In genomic region chr2L:12010877-12011666, dm6 we compare ENCODE assay signal across 1 fruit fly cellular context.
TF ChIP-seq lines count a peak whose summit lies in the region.

No protein-coding gene starts in this region.

TF ChIP-seq in whole organism, embryonic, 481 proteins besides CTCF, POLR2A, EP300 and RAD21 (continued from another document and continues in another):
- TF ChIP-seq gsb (GFP tag; IDR thresholded peaks at IDR 0.05; lab: Robert Waterston, UW): no peak
- no peak for TF ChIP-seq pfk (GFP tag; optimal IDR thresholded peaks at IDR 0.05; lab: Kevin White, UChicago)
- TF ChIP-seq CG13624 (GFP tag; optimal IDR thresholded peaks at IDR 0.05; lab: Kevin White, UChicago): peak; percentile 16
- TF ChIP-seq Mrtf (GFP tag; IDR thresholded peaks at IDR 0.05; lab: Robert Waterston, UW): no peak
- no peak for TF ChIP-seq Sry-β (GFP tag; optimal IDR thresholded peaks at IDR 0.05; lab: Kevin White, UChicago)
- TF ChIP-seq CG15601 (tag; optimal IDR thresholded peaks at IDR 0.05; lab: Kevin White, UChicago): no peak
- TF ChIP-seq Doc2 (GFP tag; IDR thresholded peaks at IDR 0.05; lab: Robert Waterston, UW): no peak
- TF ChIP-seq CG15073 (GFP tag; optimal IDR thresholded peaks at IDR 0.05; lab: Kevin White, UChicago): peak; percentile 36
- TF ChIP-seq CG16779 (GFP tag; IDR thresholded peaks at IDR 0.05; lab: Robert Waterston, UW): no peak
- no peak for TF ChIP-seq psq (GFP tag; optimal IDR thresholded peaks at IDR 0.05; lab: Kevin White, UChicago)
- peak; percentile 94 for TF ChIP-seq CG30403 (GFP tag; optimal IDR thresholded peaks at IDR 0.05; lab: Kevin White, UChicago)
- TF ChIP-seq CG10654 (GFP tag; optimal IDR thresholded peaks at IDR 0.05; lab: Kevin White, UChicago): peak; percentile 90
- TF ChIP-seq CG12071 (GFP tag; optimal IDR thresholded peaks at IDR 0.05; lab: Kevin White, UChicago): peak; percentile 76
- no peak for TF ChIP-seq kni (GFP tag; optimal IDR thresholded peaks at IDR 0.05; lab: Kevin White, UChicago)
- TF ChIP-seq CG11247 (GFP tag; IDR thresholded peaks at IDR 0.05; lab: Robert Waterston, UW): no peak
- peak; percentile 80 for TF ChIP-seq trem (tag; optimal IDR thresholded peaks at IDR 0.05; lab: Kevin White, UChicago)
- peak; percentile 93 for TF ChIP-seq CG2120 (GFP tag; optimal IDR thresholded peaks at IDR 0.05; lab: Kevin White, UChicago)
- TF ChIP-seq CG8765 (GFP tag; IDR thresholded peaks at IDR 0.05; lab: Robert Waterston, UW): no peak
- peak; percentile 68 for TF ChIP-seq CG17568 (GFP tag; optimal IDR thresholded peaks at IDR 0.05; lab: Kevin White, UChicago)
- TF ChIP-seq ssp (GFP tag; IDR thresholded peaks at IDR 0.05; lab: Robert Waterston, UW): no peak
- peak; percentile 93 for TF ChIP-seq CG10543 (GFP tag; optimal IDR thresholded peaks at IDR 0.05; lab: Kevin White, UChicago)
- no peak for TF ChIP-seq jigr1 (GFP tag; IDR thresholded peaks at IDR 0.05; lab: Robert Waterston, UW)
- peak; percentile 85 for TF ChIP-seq tin (GFP tag; optimal IDR thresholded peaks at IDR 0.05; lab: Kevin White, UChicago)
- TF ChIP-seq CG13894 (tag; optimal IDR thresholded peaks at IDR 0.05; lab: Kevin White, UChicago): peak; percentile 88
- TF ChIP-seq Camta (GFP tag; optimal IDR thresholded peaks at IDR 0.05; lab: Kevin White, UChicago): peak; percentile 39
- peak; percentile 34 for TF ChIP-seq Mes4 (GFP tag; optimal IDR thresholded peaks at IDR 0.05; lab: Kevin White, UChicago)
- peak; percentile 95 for TF ChIP-seq NfI (GFP tag; optimal IDR thresholded peaks at IDR 0.05; lab: Kevin White, UChicago)
- TF ChIP-seq Fer2 (tag; optimal IDR thresholded peaks at IDR 0.05; lab: Kevin White, UChicago): peak; percentile 92
- peak; percentile 93 for TF ChIP-seq CG2712 (tag; optimal IDR thresholded peaks at IDR 0.05; lab: Kevin White, UChicago)
- TF ChIP-seq unpg (GFP tag; optimal IDR thresholded peaks at IDR 0.05; lab: Kevin White, UChicago): peak; percentile 93
- no peak for TF ChIP-seq gcm2 (GFP tag; optimal IDR thresholded peaks at IDR 0.05; lab: Kevin White, UChicago)
- no peak for TF ChIP-seq CG33213 (GFP tag; optimal IDR thresholded peaks at IDR 0.05; lab: Kevin White, UChicago)
- peak; percentile 85 for TF ChIP-seq CG13123 (GFP tag; optimal IDR thresholded peaks at IDR 0.05; lab: Kevin White, UChicago)
- no peak for TF ChIP-seq ham (GFP tag; IDR thresholded peaks at IDR 0.05; lab: Robert Waterston, UW)
- no peak for TF ChIP-seq otp (GFP tag; IDR thresholded peaks at IDR 0.05; lab: Robert Waterston, UW)
- TF ChIP-seq H2.0 (GFP tag; IDR thresholded peaks at IDR 0.05; lab: Robert Waterston, UW): no peak
- TF ChIP-seq CG7839 (tag; optimal IDR thresholded peaks at IDR 0.05; lab: Kevin White, UChicago): peak; percentile 95
- TF ChIP-seq lbe (GFP tag; optimal IDR thresholded peaks at IDR 0.05; lab: Kevin White, UChicago): peak; percentile 63
- no peak for TF ChIP-seq Kr (GFP tag; optimal IDR thresholded peaks at IDR 0.05; lab: Kevin White, UChicago)
- TF ChIP-seq emc (GFP tag; optimal IDR thresholded peaks at IDR 0.05; lab: Kevin White, UChicago): no peak
- TF ChIP-seq br (optimal IDR thresholded peaks at IDR 0.05; lab: Kevin White, UChicago): no peak
- peak; percentile 70 for TF ChIP-seq bab2 (GFP tag; optimal IDR thresholded peaks at IDR 0.05; lab: Kevin White, UChicago)
- no peak for TF ChIP-seq jing (GFP tag; optimal IDR thresholded peaks at IDR 0.05; lab: Kevin White, UChicago)
- peak; percentile 92 for TF ChIP-seq Sox100B (GFP tag; optimal IDR thresholded peaks at IDR 0.05; lab: Kevin White, UChicago)
- no peak for TF ChIP-seq ranshi (GFP tag; IDR thresholded peaks at IDR 0.05; lab: Robert Waterston, UW)
- TF ChIP-seq CG17328 (GFP tag; IDR thresholded peaks at IDR 0.05; lab: Robert Waterston, UW): no peak
- TF ChIP-seq CG1792 (GFP tag; optimal IDR thresholded peaks at IDR 0.05; lab: Kevin White, UChicago): peak; percentile 30
- TF ChIP-seq CG2199 (GFP tag; IDR thresholded peaks at IDR 0.05; lab: Robert Waterston, UW): no peak
- TF ChIP-seq CG17829 (tag; optimal IDR thresholded peaks at IDR 0.05; lab: Kevin White, UChicago): peak; percentile 91
- peak; percentile 62 for TF ChIP-seq disco-r (GFP tag; optimal IDR thresholded peaks at IDR 0.05; lab: Kevin White, UChicago)
- peak; percentile 82 to 91 for TF ChIP-seq dpn (GFP tag; optimal IDR thresholded peaks at IDR 0.05; lab: Kevin White, UChicago)
- no peak for TF ChIP-seq Lim3 (GFP tag; IDR thresholded peaks at IDR 0.05; lab: Robert Waterston, UW)
- TF ChIP-seq yki (optimal IDR thresholded peaks at IDR 0.05; lab: Kevin White, UChicago): no peak
- peak; percentile 87 for TF ChIP-seq CG17385 (GFP tag; optimal IDR thresholded peaks at IDR 0.05; lab: Kevin White, UChicago)
- peak; percentile 89 for TF ChIP-seq HHEX (GFP tag; optimal IDR thresholded peaks at IDR 0.05; lab: Kevin White, UChicago)
- no peak for TF ChIP-seq Stat92E (GFP tag; optimal IDR thresholded peaks at IDR 0.05; lab: Kevin White, UChicago)
- TF ChIP-seq Xrp1 (GFP tag; IDR thresholded peaks at IDR 0.05; lab: Robert Waterston, UW): no peak
- peak; percentile 84 for TF ChIP-seq CG17359 (tag; optimal IDR thresholded peaks at IDR 0.05; lab: Kevin White, UChicago)
- TF ChIP-seq Elba2 (GFP tag; optimal IDR thresholded peaks at IDR 0.05; lab: Kevin White, UChicago): no peak
- TF ChIP-seq gt (GFP tag; IDR thresholded peaks at IDR 0.05; lab: Robert Waterston, UW): no peak
- peak; percentile 38 for TF ChIP-seq CG10462 (GFP tag; optimal IDR thresholded peaks at IDR 0.05; lab: Kevin White, UChicago)
- TF ChIP-seq CG14965 (GFP tag; optimal IDR thresholded peaks at IDR 0.05; lab: Kevin White, UChicago; ENCODE audit: borderline replicate concordance): no peak
- TF ChIP-seq Med (GFP tag; lab: Kevin White, UChicago): peak; percentile 59
- TF ChIP-seq CG17612 (GFP tag; IDR thresholded peaks at IDR 0.05; lab: Robert Waterston, UW): no peak
- TF ChIP-seq CG1602 (GFP tag; optimal IDR thresholded peaks at IDR 0.05; lab: Kevin White, UChicago): peak; percentile 90
- TF ChIP-seq Bteb2 (GFP tag; optimal IDR thresholded peaks at IDR 0.05; lab: Kevin White, UChicago): peak; percentile 77
- TF ChIP-seq CG7556 (GFP tag; optimal IDR thresholded peaks at IDR 0.05; lab: Kevin White, UChicago): peak; percentile 95
- no peak for TF ChIP-seq cas (GFP tag; IDR thresholded peaks at IDR 0.05; lab: Robert Waterston, UW)
- peak; percentile 92 for TF ChIP-seq CrebB (tag; optimal IDR thresholded peaks at IDR 0.05; lab: Kevin White, UChicago)
- no peak for TF ChIP-seq toy (GFP tag; IDR thresholded peaks at IDR 0.05; lab: Robert Waterston, UW)
- no peak for TF ChIP-seq prd (optimal IDR thresholded peaks at IDR 0.05; lab: Kevin White, UChicago)
- no peak for TF ChIP-seq prd (GFP tag; IDR thresholded peaks at IDR 0.05; lab: Robert Waterston, UW)
- TF ChIP-seq wdn (GFP tag; IDR thresholded peaks at IDR 0.05; lab: Robert Waterston, UW): no peak
- peak; percentile 96 for TF ChIP-seq exex (tag; optimal IDR thresholded peaks at IDR 0.05; lab: Kevin White, UChicago)
- TF ChIP-seq hkb (optimal IDR thresholded peaks at IDR 0.05; lab: Kevin White, UChicago): peak; percentile 43
- TF ChIP-seq hkb (GFP tag; IDR thresholded peaks at IDR 0.05; lab: Robert Waterston, UW): no peak
- TF ChIP-seq Sox102F (GFP tag; optimal IDR thresholded peaks at IDR 0.05; lab: Kevin White, UChicago): peak; percentile 86
- TF ChIP-seq CG31441 (GFP tag; IDR thresholded peaks at IDR 0.05; lab: Robert Waterston, UW): no peak
- peak; percentile 91 for TF ChIP-seq mirr (GFP tag; optimal IDR thresholded peaks at IDR 0.05; lab: Kevin White, UChicago)
- no peak for TF ChIP-seq ash1 (GFP tag; optimal IDR thresholded peaks at IDR 0.05; lab: Kevin White, UChicago)
- TF ChIP-seq ttk (GFP tag; IDR thresholded peaks at IDR 0.05; lab: Robert Waterston, UW): no peak
- peak; percentile 93 for TF ChIP-seq Dek (tag; optimal IDR thresholded peaks at IDR 0.05; lab: Kevin White, UChicago)
- TF ChIP-seq odd (GFP tag; optimal IDR thresholded peaks at IDR 0.05; lab: Kevin White, UChicago): peak; percentile 50
- TF ChIP-seq CG8281 (tag; optimal IDR thresholded peaks at IDR 0.05; lab: Kevin White, UChicago): peak; percentile 82
- TF ChIP-seq cwo (GFP tag; optimal IDR thresholded peaks at IDR 0.05; lab: Kevin White, UChicago): peak; percentile 88
- peak; percentile 86 for TF ChIP-seq CG14710 (tag; optimal IDR thresholded peaks at IDR 0.05; lab: Kevin White, UChicago)
- peak; percentile 36 for TF ChIP-seq fd102C (GFP tag; optimal IDR thresholded peaks at IDR 0.05; lab: Kevin White, UChicago)
- TF ChIP-seq Hr3 (GFP tag; optimal IDR thresholded peaks at IDR 0.05; lab: Kevin White, UChicago): peak; percentile 88
- no peak for TF ChIP-seq CG16813 (GFP tag; IDR thresholded peaks at IDR 0.05; lab: Robert Waterston, UW; ENCODE audit: partially characterized antibody)
- TF ChIP-seq Nf-YB (GFP tag; optimal IDR thresholded peaks at IDR 0.05; lab: Kevin White, UChicago): no peak
- TF ChIP-seq Meics (GFP tag; optimal IDR thresholded peaks at IDR 0.05; lab: Kevin White, UChicago): peak; percentile 95
- no peak for TF ChIP-seq ato (GFP tag; IDR thresholded peaks at IDR 0.05; lab: Robert Waterston, UW; ENCODE audit: partially characterized antibody)
- TF ChIP-seq fd96Cb (tag; optimal IDR thresholded peaks at IDR 0.05; lab: Kevin White, UChicago): peak; percentile 89
- peak; percentile 84 for TF ChIP-seq twi (tag; optimal IDR thresholded peaks at IDR 0.05; lab: Kevin White, UChicago)
- TF ChIP-seq dimm (GFP tag; IDR thresholded peaks at IDR 0.05; lab: Robert Waterston, UW): no peak
- TF ChIP-seq CG8944 (GFP tag; optimal IDR thresholded peaks at IDR 0.05; lab: Kevin White, UChicago): peak; percentile 59
- TF ChIP-seq Ets65A (GFP tag; lab: Kevin White, UChicago): peak; percentile 93
- peak; percentile 1 for TF ChIP-seq MESR4 (GFP tag; optimal IDR thresholded peaks at IDR 0.05; lab: Kevin White, UChicago)
- TF ChIP-seq Adf1 (GFP tag; IDR thresholded peaks at IDR 0.05; lab: Robert Waterston, UW): no peak
- peak; percentile 96 for TF ChIP-seq CG18599 (GFP tag; optimal IDR thresholded peaks at IDR 0.05; lab: Kevin White, UChicago)
- peak; percentile 45 for TF ChIP-seq dm (GFP tag; optimal IDR thresholded peaks at IDR 0.05; lab: Kevin White, UChicago)
- TF ChIP-seq CG10366 (GFP tag; IDR thresholded peaks at IDR 0.05; lab: Robert Waterston, UW): no peak
- TF ChIP-seq danr (GFP tag; IDR thresholded peaks at IDR 0.05; lab: Robert Waterston, UW): no peak
- TF ChIP-seq CG6765 (GFP tag; optimal IDR thresholded peaks at IDR 0.05; lab: Kevin White, UChicago): peak; percentile 87
- TF ChIP-seq Dref (GFP tag; IDR thresholded peaks at IDR 0.05; lab: Robert Waterston, UW): no peak
- TF ChIP-seq CG3163 (GFP tag; optimal IDR thresholded peaks at IDR 0.05; lab: Kevin White, UChicago): no peak
- TF ChIP-seq corto (GFP tag; optimal IDR thresholded peaks at IDR 0.05; lab: Kevin White, UChicago): no peak
- peak; percentile 92 for TF ChIP-seq dmrt99B (tag; optimal IDR thresholded peaks at IDR 0.05; lab: Kevin White, UChicago)
- no peak for TF ChIP-seq Gsc (GFP tag; IDR thresholded peaks at IDR 0.05; lab: Robert Waterston, UW)
- TF ChIP-seq grau (tag; optimal IDR thresholded peaks at IDR 0.05; lab: Kevin White, UChicago): peak; percentile 95
- no peak for TF ChIP-seq bowl (GFP tag; IDR thresholded peaks at IDR 0.05; lab: Robert Waterston, UW)
- peak; percentile 43 for TF ChIP-seq CG31388 (GFP tag; optimal IDR thresholded peaks at IDR 0.05; lab: Kevin White, UChicago)
- TF ChIP-seq Tbp (GFP tag; optimal IDR thresholded peaks at IDR 0.05; lab: Kevin White, UChicago): no peak
- TF ChIP-seq CG12744 (GFP tag; optimal IDR thresholded peaks at IDR 0.05; lab: Kevin White, UChicago): peak; percentile 64
- no peak for TF ChIP-seq CG14014 (GFP tag; IDR thresholded peaks at IDR 0.05; lab: Robert Waterston, UW)
- TF ChIP-seq CG8388 (GFP tag; optimal IDR thresholded peaks at IDR 0.05; lab: Kevin White, UChicago): peak; percentile 80
- TF ChIP-seq D19A (tag; optimal IDR thresholded peaks at IDR 0.05; lab: Kevin White, UChicago): peak; percentile 83
- TF ChIP-seq HLH4C (GFP tag; IDR thresholded peaks at IDR 0.05; lab: Robert Waterston, UW; ENCODE audit: partially characterized antibody): no peak
- TF ChIP-seq CG13424 (tag; optimal IDR thresholded peaks at IDR 0.05; lab: Kevin White, UChicago): peak; percentile 96
- TF ChIP-seq CG3838 (GFP tag; optimal IDR thresholded peaks at IDR 0.05; lab: Kevin White, UChicago): peak; percentile 17
- TF ChIP-seq bbx (GFP tag; IDR thresholded peaks at IDR 0.05; lab: Robert Waterston, UW; ENCODE audit: partially characterized antibody): no peak
- no peak for TF ChIP-seq Hr39 (optimal IDR thresholded peaks at IDR 0.05; lab: Kevin White, UChicago)
- TF ChIP-seq tup (GFP tag; optimal IDR thresholded peaks at IDR 0.05; lab: Kevin White, UChicago): peak; percentile 64
- TF ChIP-seq CG8290 (GFP tag; optimal IDR thresholded peaks at IDR 0.05; lab: Kevin White, UChicago): peak; percentile 89
- peak in 1 of 2 experiments; percentile 90 for TF ChIP-seq CG8290 (tag; optimal IDR thresholded peaks at IDR 0.05; lab: Kevin White, UChicago)
- peak; percentile 71 to 92 for TF ChIP-seq Hr51 (GFP tag; optimal IDR thresholded peaks at IDR 0.05; lab: Kevin White, UChicago)
- TF ChIP-seq ems (GFP tag; optimal IDR thresholded peaks at IDR 0.05; lab: Kevin White, UChicago): peak; percentile 84
- peak; percentile 78 for TF ChIP-seq Dip3 (GFP tag; optimal IDR thresholded peaks at IDR 0.05; lab: Kevin White, UChicago)
- TF ChIP-seq CG30431 (GFP tag; optimal IDR thresholded peaks at IDR 0.05; lab: Kevin White, UChicago): peak; percentile 88
- TF ChIP-seq nmo (GFP tag; optimal IDR thresholded peaks at IDR 0.05; lab: Kevin White, UChicago): peak; percentile 93
- TF ChIP-seq CG7786 (GFP tag; optimal IDR thresholded peaks at IDR 0.05; lab: Kevin White, UChicago): peak; percentile 66
- TF ChIP-seq hth (optimal IDR thresholded peaks at IDR 0.05; lab: Kevin White, UChicago): no peak
- TF ChIP-seq abd-A (tag; optimal IDR thresholded peaks at IDR 0.05; lab: Kevin White, UChicago): peak; percentile 100
- TF ChIP-seq lilli (GFP tag; optimal IDR thresholded peaks at IDR 0.05; lab: Kevin White, UChicago): peak; percentile 93
- no peak for TF ChIP-seq seq (GFP tag; IDR thresholded peaks at IDR 0.05; lab: Robert Waterston, UW)
- TF ChIP-seq CG14441 (GFP tag; IDR thresholded peaks at IDR 0.05; lab: Robert Waterston, UW): no peak
- no peak for TF ChIP-seq E2f2 (GFP tag; IDR thresholded peaks at IDR 0.05; lab: Robert Waterston, UW)
- no peak for TF ChIP-seq CG3726 (GFP tag; IDR thresholded peaks at IDR 0.05; lab: Robert Waterston, UW)
